Worm (Caenorhabditis elegans) whole organism, young adult: ENCODE measurements around the gene cat-1.

Source experiments
- F57C9.4 ChIP-seq: sonication (generic microtip); optimal IDR thresholded peaks from 2 replicates; lab custom pipeline; 2017; ENCODE audit warnings: mild to moderate bottlenecking, missing genetic modification characterization, missing compliant biosample characterization
- ceh-79 ChIP-seq: sonication (generic microtip); optimal IDR thresholded peaks from 2 replicates; lab custom pipeline; 2017; ENCODE audit warnings: mild to moderate bottlenecking, missing genetic modification characterization, missing compliant biosample characterization
- efl-1 ChIP-seq: fragments of 150-350 bp; optimal IDR thresholded peaks from 2 replicates; lab custom pipeline; 2014; ENCODE audit warnings: missing biosample characterization, missing genetic modification reagents, missing genetic modification characterization
- unc-62 ChIP-seq: fragments of 150-350 bp; optimal IDR thresholded peaks from 2 replicates; lab custom pipeline; 2014; ENCODE audit warnings: missing biosample characterization, missing genetic modification reagents, missing genetic modification characterization

DNA sequence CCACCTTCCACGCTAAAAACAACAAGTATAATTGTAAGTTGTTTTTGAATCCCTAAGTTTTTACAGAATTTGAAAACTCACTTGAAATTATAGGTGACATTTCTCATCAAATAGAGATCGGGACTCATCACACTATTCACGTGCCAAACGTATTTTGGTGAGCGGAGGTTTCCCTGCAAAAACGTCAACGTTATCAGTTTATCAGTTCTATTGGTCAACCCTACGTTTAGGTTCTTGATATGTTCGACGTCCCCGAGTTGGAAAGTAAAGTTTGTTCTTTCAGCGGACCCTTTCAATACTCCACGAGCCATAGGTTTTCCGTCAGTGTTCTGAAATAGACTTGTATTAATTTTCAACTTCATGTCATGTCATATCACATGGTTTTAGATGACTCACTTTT lies 15.1 kb downstream of the cat-1 start:
- TF ChIP-seq unc-62 (GFP tag; lab: Kevin White, UChicago) (peak; percentile 54), ceh-79 (tag; lab: Kevin White, UChicago) (no peak), efl-1 (GFP tag; lab: Kevin White, UChicago) (no peak), F57C9.4 (tag; lab: Kevin White, UChicago) (no peak)
